Fruit fly (Drosophila melanogaster) whole organism, embryonic: ENCODE measurements around the gene Wwox.

Experiments
- Asciz ChIP-seq: fragments of 200-800 bp; sonication (Bioruptor generic); optimal IDR thresholded peaks from 2 replicates; lab custom pipeline; 2017; ENCODE audit warnings: missing biosample characterization, mild to moderate bottlenecking, missing genetic modification characterization, missing genetic modification reagents
- Blimp-1 ChIP-seq: fragments of 200-800 bp; sonication (Bioruptor generic); optimal IDR thresholded peaks from 3 replicates; lab custom pipeline; 2018; ENCODE audit warnings: missing biosample characterization, missing genetic modification characterization, mild to moderate bottlenecking, moderate library complexity, missing genetic modification reagents
- C15 ChIP-seq: fragments of 200-800 bp; sonication (Bioruptor generic); IDR thresholded peaks from 3 replicates; pipeline ENCODE4 v1.3.6; 2022; ENCODE audit warnings: missing biosample characterization, missing genetic modification characterization
- CG10565 ChIP-seq: fragments of 200-800 bp; sonication (Bioruptor generic); optimal IDR thresholded peaks from 3 replicates; lab custom pipeline; 2016; ENCODE audit warnings: missing biosample characterization, mild to moderate bottlenecking, missing genetic modification characterization
- CG10654 ChIP-seq: fragments of 200-800 bp; sonication (Bioruptor generic); optimal IDR thresholded peaks from 2 replicates; lab custom pipeline; 2016; ENCODE audit warnings: missing biosample characterization, missing genetic modification characterization
- CG11696 ChIP-seq: fragments of 200-800 bp; sonication (Bioruptor generic); IDR thresholded peaks from 2 replicates; pipeline ENCODE4 v1.3.6; 2022; ENCODE audit warnings: missing biosample characterization, missing genetic modification characterization
- CG12071 ChIP-seq: fragments of 200-800 bp; sonication (Bioruptor generic); optimal IDR thresholded peaks from 3 replicates; lab custom pipeline; 2018; ENCODE audit warnings: missing biosample characterization, mild to moderate bottlenecking, missing genetic modification characterization
- CG12219 ChIP-seq: fragments of 200-800 bp; sonication (Bioruptor generic); optimal IDR thresholded peaks from 3 replicates; lab custom pipeline; 2018; ENCODE audit warnings: missing biosample characterization, mild to moderate bottlenecking, missing genetic modification characterization
- CG13123 ChIP-seq: fragments of 200-800 bp; sonication (Bioruptor generic); optimal IDR thresholded peaks from 2 replicates; lab custom pipeline; 2016; ENCODE audit warnings: missing biosample characterization, missing genetic modification characterization
- CG13424 ChIP-seq: fragments of 200-800 bp; sonication (Bioruptor generic); optimal IDR thresholded peaks from 2 replicates; lab custom pipeline; 2019; ENCODE audit warnings: missing biosample characterization, mild to moderate bottlenecking, missing genetic modification characterization, moderate library complexity
- CG13775 ChIP-seq: fragments of 200-800 bp; sonication (Bioruptor generic); optimal IDR thresholded peaks from 3 replicates; lab custom pipeline; 2017; ENCODE audit warnings: missing biosample characterization, mild to moderate bottlenecking, missing genetic modification characterization
- CG13894 ChIP-seq: fragments of 200-800 bp; sonication (Bioruptor generic); optimal IDR thresholded peaks from 3 replicates; lab custom pipeline; 2018; ENCODE audit warnings: missing biosample characterization, mild to moderate bottlenecking, missing genetic modification characterization, moderate library complexity
- CG14710 ChIP-seq: fragments of 200-800 bp; sonication (Bioruptor generic); optimal IDR thresholded peaks from 3 replicates; lab custom pipeline; 2019; ENCODE audit warnings: missing biosample characterization, mild to moderate bottlenecking, missing genetic modification characterization, moderate library complexity
- CG16863 ChIP-seq: fragments of 200-800 bp; sonication (Bioruptor generic); optimal IDR thresholded peaks from 3 replicates; lab custom pipeline; 2016; ENCODE audit warnings: missing biosample characterization, missing genetic modification characterization
- CG17802 ChIP-seq: fragments of 200-800 bp; sonication (Bioruptor generic); optimal IDR thresholded peaks from 2 replicates; lab custom pipeline; 2018; ENCODE audit warnings: missing biosample characterization, mild to moderate bottlenecking, missing genetic modification characterization, moderate library complexity
- CG1792 ChIP-seq: fragments of 200-800 bp; sonication (Bioruptor generic); optimal IDR thresholded peaks from 2 replicates; lab custom pipeline; 2016; ENCODE audit warnings: missing biosample characterization, missing genetic modification characterization
- CG18011 ChIP-seq: fragments of 200-800 bp; sonication (Bioruptor generic); optimal IDR thresholded peaks from 2 replicates; lab custom pipeline; 2017; ENCODE audit warnings: missing biosample characterization, missing genetic modification characterization, mild to moderate bottlenecking, moderate library complexity, missing genotype
- CG30020 ChIP-seq: fragments of 200-800 bp; optimal IDR thresholded peaks from 2 replicates; lab custom pipeline; 2019; ENCODE audit warnings: missing biosample characterization, mild to moderate bottlenecking, missing genetic modification characterization, moderate library complexity
- CG31224 ChIP-seq: fragments of 200-800 bp; sonication (Bioruptor generic); IDR thresholded peaks from 2 replicates; pipeline ENCODE4 v1.3.6; 2022; ENCODE audit warnings: missing biosample characterization, missing genetic modification characterization
- CG3163 ChIP-seq: fragments of 200-800 bp; sonication (Bioruptor generic); optimal IDR thresholded peaks from 3 replicates; lab custom pipeline; 2016; ENCODE audit warnings: missing biosample characterization, missing genetic modification characterization
- CG3995 ChIP-seq: fragments of 200-800 bp; sonication (Bioruptor generic); optimal IDR thresholded peaks from 3 replicates; lab custom pipeline; 2016; ENCODE audit warnings: missing biosample characterization, missing genetic modification characterization
- CG42726 ChIP-seq: fragments of 200-800 bp; sonication (Bioruptor generic); IDR thresholded peaks from 2 replicates; pipeline ENCODE4 v1.3.6; 2022; ENCODE audit warnings: missing biosample characterization, missing genetic modification characterization; ENCODE audit not compliant: partially characterized antibody
- CG4707 ChIP-seq: fragments of 200-800 bp; sonication (Bioruptor generic); optimal IDR thresholded peaks from 2 replicates; lab custom pipeline; 2018; ENCODE audit warnings: missing biosample characterization, mild to moderate bottlenecking, missing genetic modification characterization, moderate library complexity
- CG4730 ChIP-seq: fragments of 200-800 bp; sonication (Bioruptor generic); IDR thresholded peaks from 2 replicates; pipeline ENCODE4 v1.3.6; 2022; ENCODE audit warnings: missing biosample characterization, missing genetic modification characterization
- CG5953 ChIP-seq: fragments of 200-800 bp; sonication (Bioruptor generic); IDR thresholded peaks from 2 replicates; pipeline ENCODE4 v1.3.6; 2022; ENCODE audit warnings: missing biosample characterization, missing genetic modification characterization
- CG6175 ChIP-seq: fragments of 200-800 bp; sonication (Bioruptor generic); IDR thresholded peaks from 3 replicates; pipeline ENCODE4 v1.3.6; 2022; ENCODE audit warnings: missing biosample characterization, missing genetic modification characterization
- CG6272 ChIP-seq: fragments of 200-800 bp; sonication (Bioruptor generic); IDR thresholded peaks from 2 replicates; pipeline ENCODE4 v1.3.6; 2022; ENCODE audit warnings: missing biosample characterization, missing genetic modification characterization
- CG6791 ChIP-seq: fragments of 200-800 bp; sonication (Bioruptor generic); IDR thresholded peaks from 3 replicates; pipeline ENCODE4 v1.3.6; 2022; ENCODE audit warnings: missing biosample characterization, missing genetic modification characterization; ENCODE audit not compliant: partially characterized antibody
- CG8290 ChIP-seq, 3 experiments: fragments of 200-800 bp; sonication (Bioruptor generic); optimal IDR thresholded peaks; 2 replicates each; lab custom pipeline; 2016 to 2019; ENCODE audit warnings: missing biosample characterization in 3 of 3, missing genetic modification characterization in 3 of 3, mild to moderate bottlenecking in 2 of 3, moderate library complexity in 1 of 3
- CG9797 ChIP-seq: fragments of 200-800 bp; sonication (Bioruptor generic); optimal IDR thresholded peaks from 3 replicates; lab custom pipeline; 2018; ENCODE audit warnings: missing biosample characterization, mild to moderate bottlenecking, missing genetic modification characterization
- Dad ChIP-seq: fragments of 200-800 bp; sonication (Bioruptor generic); optimal IDR thresholded peaks from 3 replicates; lab custom pipeline; 2016; ENCODE audit warnings: missing biosample characterization, missing genetic modification characterization
- Dbx ChIP-seq: fragments of 200-800 bp; sonication (Bioruptor generic); IDR thresholded peaks from 3 replicates; pipeline ENCODE4 v1.3.6; 2022; ENCODE audit warnings: missing biosample characterization, missing genetic modification characterization
- Drgx ChIP-seq: fragments of 200-800 bp; sonication (Bioruptor generic); IDR thresholded peaks from 2 replicates; pipeline ENCODE4 v1.3.6; 2022; ENCODE audit warnings: missing biosample characterization, missing genetic modification characterization
- Med ChIP-seq: fragments of 200-800 bp; sonication (Bioruptor generic); peaks from one replicate; lab custom pipeline; 2016; ENCODE audit warnings: missing biosample characterization, missing genetic modification characterization, mild to moderate bottlenecking, inconsistent platforms, moderate library complexity
- Opbp ChIP-seq: fragments of 200-800 bp; sonication (Bioruptor generic); IDR thresholded peaks from 3 replicates; pipeline ENCODE4 v1.3.6; 2022; ENCODE audit warnings: missing biosample characterization, missing genetic modification characterization; ENCODE audit not compliant: partially characterized antibody
- Sox100B ChIP-seq: fragments of 200-800 bp; sonication (Bioruptor generic); optimal IDR thresholded peaks from 3 replicates; lab custom pipeline; 2018; ENCODE audit warnings: missing biosample characterization, mild to moderate bottlenecking, missing genetic modification characterization
- Tbp ChIP-seq: fragments of >200 bp; optimal IDR thresholded peaks from 2 replicates; lab custom pipeline; 2018; ENCODE audit warnings: missing biosample characterization, missing genetic modification characterization
- amos ChIP-seq: fragments of 200-800 bp; sonication (Bioruptor generic); IDR thresholded peaks from 2 replicates; pipeline ENCODE4 v1.3.6; 2022; ENCODE audit warnings: missing biosample characterization, missing genetic modification characterization; ENCODE audit not compliant: partially characterized antibody
- bab2 ChIP-seq: fragments of 200-800 bp; sonication (Bioruptor generic); optimal IDR thresholded peaks from 2 replicates; lab custom pipeline; 2016; ENCODE audit warnings: missing biosample characterization, missing genetic modification characterization
- cad ChIP-seq: fragments of >200 bp; optimal IDR thresholded peaks from 2 replicates; lab custom pipeline; 2017; ENCODE audit warnings: missing biosample characterization, missing genetic modification characterization
- cas ChIP-seq: fragments of 200-800 bp; sonication (Bioruptor generic); IDR thresholded peaks from 2 replicates; pipeline ENCODE4 v1.3.6; 2022; ENCODE audit warnings: missing biosample characterization, missing genetic modification characterization
- dati ChIP-seq: fragments of 200-800 bp; sonication (Bioruptor generic); IDR thresholded peaks from 2 replicates; pipeline ENCODE4 v1.3.6; 2022; ENCODE audit warnings: missing biosample characterization, missing genetic modification characterization
- fd3F ChIP-seq: fragments of 200-800 bp; sonication (Bioruptor generic); optimal IDR thresholded peaks from 2 replicates; lab custom pipeline; 2018; ENCODE audit warnings: missing biosample characterization, mild to moderate bottlenecking, missing genetic modification characterization, moderate library complexity
- jigr1 ChIP-seq: fragments of 200-800 bp; sonication (Bioruptor generic); IDR thresholded peaks from 3 replicates; pipeline ENCODE4 v1.3.6; 2022; ENCODE audit warnings: missing biosample characterization, missing genetic modification characterization
- pfk ChIP-seq: fragments of 200-800 bp; sonication (Bioruptor generic); optimal IDR thresholded peaks from 2 replicates; lab custom pipeline; 2018; ENCODE audit warnings: missing biosample characterization, mild to moderate bottlenecking, missing genetic modification characterization, moderate library complexity
- seq ChIP-seq: fragments of 200-800 bp; sonication (Bioruptor generic); IDR thresholded peaks from 2 replicates; pipeline ENCODE4 v1.3.6; 2022; ENCODE audit warnings: missing biosample characterization, missing genetic modification characterization
- slou ChIP-seq: fragments of 200-800 bp; sonication (Bioruptor generic); optimal IDR thresholded peaks from 3 replicates; lab custom pipeline; 2016; ENCODE audit warnings: missing biosample characterization, missing genetic modification characterization
- stc ChIP-seq: fragments of 200-800 bp; sonication (Bioruptor generic); IDR thresholded peaks from 2 replicates; pipeline ENCODE4 v1.3.6; 2022; ENCODE audit warnings: missing biosample characterization, missing genetic modification characterization
- tup ChIP-seq: fragments of 200-800 bp; sonication (Bioruptor generic); optimal IDR thresholded peaks from 2 replicates; lab custom pipeline; 2016; ENCODE audit warnings: missing biosample characterization, mild to moderate bottlenecking, missing genetic modification characterization, moderate library complexity
- twi ChIP-seq: fragments of 200-800 bp; optimal IDR thresholded peaks from 2 replicates; lab custom pipeline; 2019; ENCODE audit warnings: missing biosample characterization, mild to moderate bottlenecking, missing genetic modification characterization, moderate library complexity
- wek ChIP-seq: fragments of 200-800 bp; sonication (Bioruptor generic); optimal IDR thresholded peaks from 3 replicates; lab custom pipeline; 2018; ENCODE audit warnings: missing biosample characterization, mild to moderate bottlenecking, missing genetic modification characterization, moderate library complexity

Wwox gene

dm6 chr2L:7998655-7999054 lies 5.4 kb downstream of the Wwox start, which contains the start of gene Sirup (continued):
- TF ChIP-seq CG4730 (GFP tag; lab: Robert Waterston, UW) (no peak), Dbx (GFP tag; lab: Robert Waterston, UW) (no peak), CG6791 (peak; percentile 63; the same call in 2 of the 3 replicates), bab2 (GFP tag; lab: Kevin White, UChicago) (no peak), amos (peak; percentile 62; the same call in 1 of the 2 replicates), Med (GFP tag; lab: Kevin White, UChicago) (peak; percentile 56), CG16863 (no peak), Sox100B (GFP tag; lab: Kevin White, UChicago) (no peak), CG11696 (no peak), Dad (GFP tag; lab: Kevin White, UChicago) (no peak), CG3163 (GFP tag; lab: Kevin White, UChicago) (no peak), stc (GFP tag; lab: Robert Waterston, UW) (no peak), CG42726 (GFP tag; lab: Robert Waterston, UW) (peak; percentile 64; the same call in 1 of the 2 replicates), CG9797 (GFP tag; lab: Kevin White, UChicago) (peak; percentile 50), Blimp-1 (GFP tag; lab: Kevin White, UChicago) (no peak), CG13123 (GFP tag; lab: Kevin White, UChicago) (no peak), dati (GFP tag; lab: Robert Waterston, UW) (no peak), seq (GFP tag; lab: Robert Waterston, UW) (no peak), Asciz (no peak), Drgx (GFP tag; lab: Robert Waterston, UW) (peak; percentile 47), CG6175 (GFP tag; lab: Robert Waterston, UW) (no peak), CG13894 (tag; lab: Kevin White, UChicago) (peak; percentile 35), CG17802 (no peak), CG5953 (GFP tag; lab: Robert Waterston, UW) (no peak), CG31224 (no peak), CG12219 (GFP tag; lab: Kevin White, UChicago) (no peak), pfk (GFP tag; lab: Kevin White, UChicago) (no peak), CG13775 (GFP tag; lab: Kevin White, UChicago) (no peak), CG13424 (tag; lab: Kevin White, UChicago) (no peak), CG18011 (GFP tag; lab: Kevin White, UChicago) (no peak), cad (peak; percentile 21), CG1792 (GFP tag; lab: Kevin White, UChicago) (no peak), slou (GFP tag; lab: Kevin White, UChicago) (no peak), twi (tag; lab: Kevin White, UChicago) (peak; percentile 83), CG30020 (peak; percentile 0), Opbp (GFP tag; lab: Robert Waterston, UW) (peak; percentile 80), CG12071 (GFP tag; lab: Kevin White, UChicago) (no peak), cas (GFP tag; lab: Robert Waterston, UW) (no peak), tup (GFP tag; lab: Kevin White, UChicago) (no peak), CG3995 (no peak), CG4707 (no peak), CG10654 (GFP tag; lab: Kevin White, UChicago) (no peak), C15 (GFP tag; lab: Robert Waterston, UW) (no peak), Tbp (GFP tag; lab: Kevin White, UChicago) (no peak), CG10565 (GFP tag; lab: Kevin White, UChicago) (no peak), fd3F (GFP tag; lab: Kevin White, UChicago) (no peak), wek (GFP tag; lab: Kevin White, UChicago) (no peak), jigr1 (no peak), CG14710 (tag; lab: Kevin White, UChicago) (peak; percentile 89), CG6272 (GFP tag; lab: Robert Waterston, UW) (no peak), CG8290 (GFP tag; optimal IDR thresholded peaks at IDR 0.05; lab: Kevin White, UChicago) (no peak), CG8290 (tag; optimal IDR thresholded peaks at IDR 0.05; lab: Kevin White, UChicago) (peak in 1 of 2 experiments; percentile 28)
